Worm (Caenorhabditis elegans): Measurements from ENCODE around the gene C18D11.9.
A peak's percentile ranks its signal among the peaks of the same experiment; 100 is the strongest.

The C18D11.9 gene

ce11 chrIII:11833449-11833848 is 24.5 kb downstream of the C18D11.9 start:
- no peak for TF ChIP-seq ztf-23 (GFP tag; IDR thresholded peaks at IDR 0.05)

DNA sequence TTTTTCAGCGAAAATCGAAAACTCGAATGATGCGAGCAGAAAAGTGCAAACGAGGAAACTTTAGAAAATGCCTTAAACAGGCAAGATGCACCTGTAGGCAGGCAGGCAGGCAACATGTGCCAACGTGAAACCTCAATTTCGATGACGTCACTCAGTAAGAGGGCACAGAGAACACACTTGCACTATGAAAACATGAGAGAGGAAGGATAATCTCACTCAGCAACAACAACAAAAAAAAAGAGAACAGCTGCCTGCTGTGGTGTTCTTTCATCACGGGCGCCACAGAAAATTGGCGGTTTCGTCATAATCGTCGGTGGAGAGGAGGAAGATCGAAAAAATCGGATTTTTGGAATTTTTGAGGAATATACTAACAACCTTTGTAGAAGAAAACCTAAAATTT is 25.2 kb downstream of the C18D11.9 start:
- TF ChIP-seq tab-1 (GFP tag; IDR thresholded peaks at IDR 0.05) = 0 out of 2 replicates have a peak, but pooled peaks have one; percentile 17
- no peak for TF ChIP-seq ref-1 (GFP tag; conservative IDR thresholded peaks at IDR 0.05)

DNA sequence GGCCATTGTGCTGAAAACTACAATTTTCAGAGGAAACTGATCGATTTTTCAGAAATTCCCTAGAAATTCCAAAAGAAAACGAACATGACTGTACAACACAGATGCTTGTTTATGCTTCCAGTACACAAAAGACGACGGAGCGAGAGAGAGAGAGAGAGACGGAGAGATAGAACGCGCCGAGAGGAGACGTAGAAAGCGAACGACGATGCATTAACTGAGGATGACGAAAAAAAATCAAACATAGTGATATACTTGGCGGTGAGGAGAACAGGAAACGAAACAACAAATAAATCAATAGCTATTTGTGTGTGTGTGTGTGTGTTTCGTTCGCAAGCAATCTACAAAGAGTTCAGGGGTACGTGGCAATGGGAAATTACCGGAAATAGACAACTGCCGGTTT is 25.9 kb downstream of the C18D11.9 start:
- no peak for TF ChIP-seq klf-2 (GFP tag; conservative IDR thresholded peaks at IDR 0.05)
- TF ChIP-seq cog-1 (tag; optimal IDR thresholded peaks at IDR 0.05) = no peak
- TF ChIP-seq T22C8.4 (GFP tag; IDR thresholded peaks at IDR 0.05) = no peak
- no peak for TF ChIP-seq tab-1 (GFP tag; IDR thresholded peaks at IDR 0.05)
- TF ChIP-seq ztf-23 (GFP tag; IDR thresholded peaks at IDR 0.05) = no peak
- no peak for TF ChIP-seq ztf-29 (GFP tag; IDR thresholded peaks at IDR 0.05)
- no peak for TF ChIP-seq flt-1 (GFP tag; IDR thresholded peaks at IDR 0.05)
- no peak for TF ChIP-seq med-1 (GFP tag; optimal IDR thresholded peaks at IDR 0.05; ENCODE audit: insufficient read depth)
- no peak for TF ChIP-seq ref-1 (GFP tag; conservative IDR thresholded peaks at IDR 0.05)

DNA sequence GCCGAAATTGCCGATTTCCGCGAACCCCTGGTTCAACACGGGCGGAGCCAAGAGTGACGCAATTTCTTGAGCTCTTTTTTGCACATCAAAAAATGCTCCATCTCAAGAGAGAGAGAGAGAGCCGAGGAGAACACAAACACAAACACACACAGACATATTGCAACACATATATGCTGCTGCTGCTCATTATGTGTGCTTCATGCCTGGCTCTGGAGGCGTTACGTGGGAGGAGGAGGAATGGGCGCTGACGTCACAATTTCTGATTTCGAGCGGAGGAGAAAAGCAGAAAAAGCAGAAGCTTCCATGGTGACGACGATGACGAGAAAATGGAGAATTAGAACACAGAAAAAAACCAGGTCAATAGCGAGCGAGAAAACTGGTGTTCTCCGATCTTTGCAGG is 27.1 kb downstream of the C18D11.9 start:
- TF ChIP-seq ztf-29 (GFP tag; IDR thresholded peaks at IDR 0.05) (no peak), tab-1 (GFP tag; IDR thresholded peaks at IDR 0.05) (no peak), klf-2 (GFP tag; conservative IDR thresholded peaks at IDR 0.05) (no peak), med-1 (GFP tag; optimal IDR thresholded peaks at IDR 0.05; ENCODE audit: insufficient read depth) (no peak), ref-1 (GFP tag; conservative IDR thresholded peaks at IDR 0.05) (no peak), flt-1 (GFP tag; IDR thresholded peaks at IDR 0.05) (no peak), ztf-23 (GFP tag; IDR thresholded peaks at IDR 0.05) (no peak), cog-1 (tag; optimal IDR thresholded peaks at IDR 0.05) (no peak), T22C8.4 (GFP tag; IDR thresholded peaks at IDR 0.05) (no peak)

DNA sequence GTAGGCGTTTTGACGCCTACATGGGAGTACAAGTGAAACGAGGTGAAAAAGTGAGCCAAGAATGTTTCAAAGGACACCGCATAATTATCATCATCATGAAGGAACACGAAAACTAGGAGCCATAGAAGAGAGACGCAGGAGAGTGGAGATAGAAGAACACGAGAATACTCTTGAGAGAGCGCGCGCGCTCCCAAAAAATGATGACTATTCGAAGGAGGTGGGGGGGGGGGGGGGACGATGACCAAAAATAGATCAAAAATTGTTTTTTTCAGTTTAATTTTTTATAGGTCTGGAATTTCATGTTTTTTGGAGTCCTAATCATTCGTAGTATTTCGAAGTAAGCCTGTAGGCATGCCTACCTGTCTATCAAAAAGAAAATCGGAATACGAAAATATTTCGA is 27.8 kb downstream of the C18D11.9 start:
- TF ChIP-seq cog-1 (tag; optimal IDR thresholded peaks at IDR 0.05) (no peak), ztf-29 (GFP tag; IDR thresholded peaks at IDR 0.05) (no peak), tab-1 (GFP tag; IDR thresholded peaks at IDR 0.05) (no peak), T22C8.4 (GFP tag; IDR thresholded peaks at IDR 0.05) (no peak), med-1 (GFP tag; optimal IDR thresholded peaks at IDR 0.05; ENCODE audit: insufficient read depth) (no peak), ref-1 (GFP tag; conservative IDR thresholded peaks at IDR 0.05) (no peak)

DNA sequence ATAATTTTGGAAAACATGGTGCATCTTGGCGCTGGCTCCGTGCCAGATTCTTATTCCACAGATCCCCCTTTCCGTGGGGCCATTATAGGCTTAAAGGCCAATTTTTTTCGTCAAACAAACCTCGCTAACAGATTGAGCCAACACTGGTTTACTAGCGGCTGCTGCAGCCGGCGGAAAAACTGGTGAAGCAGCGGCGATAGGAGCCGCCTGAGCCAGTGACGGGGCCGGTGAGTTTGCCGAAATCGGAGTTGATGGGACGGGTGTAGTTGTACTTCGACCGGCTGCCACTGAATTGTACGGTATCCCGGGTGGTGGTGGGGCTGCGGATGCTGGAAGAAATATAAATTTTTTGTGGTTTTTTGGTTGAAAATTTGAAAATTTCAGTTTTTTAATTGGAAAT is 32.8 kb downstream of the C18D11.9 start:
- TF ChIP-seq ref-1 (GFP tag; conservative IDR thresholded peaks at IDR 0.05) (no peak), ztf-23 (GFP tag; IDR thresholded peaks at IDR 0.05) (no peak), ztf-29 (GFP tag; IDR thresholded peaks at IDR 0.05) (no peak), tab-1 (GFP tag; IDR thresholded peaks at IDR 0.05) (no peak), flt-1 (GFP tag; IDR thresholded peaks at IDR 0.05) (no peak), T22C8.4 (GFP tag; IDR thresholded peaks at IDR 0.05) (no peak), med-1 (GFP tag; optimal IDR thresholded peaks at IDR 0.05; ENCODE audit: insufficient read depth) (no peak), cog-1 (tag; optimal IDR thresholded peaks at IDR 0.05) (no peak), klf-2 (GFP tag; conservative IDR thresholded peaks at IDR 0.05) (no peak)

- TF ChIP-seq ref-1 (GFP tag; conservative IDR thresholded peaks at IDR 0.05) (no peak), cog-1 (tag; optimal IDR thresholded peaks at IDR 0.05) (no peak), ztf-29 (GFP tag; IDR thresholded peaks at IDR 0.05) (no peak), flt-1 (GFP tag; IDR thresholded peaks at IDR 0.05) (no peak), T22C8.4 (GFP tag; IDR thresholded peaks at IDR 0.05) (no peak), klf-2 (GFP tag; conservative IDR thresholded peaks at IDR 0.05) (no peak), tab-1 (GFP tag; IDR thresholded peaks at IDR 0.05) (no peak), ztf-23 (GFP tag; IDR thresholded peaks at IDR 0.05) (no peak), med-1 (GFP tag; optimal IDR thresholded peaks at IDR 0.05; ENCODE audit: insufficient read depth) (no peak)
These were observed 34.1 kb downstream of the C18D11.9 start for ce11 chrIII:11843007-11843406.

- no peak for TF ChIP-seq klf-2 (GFP tag; conservative IDR thresholded peaks at IDR 0.05)
- TF ChIP-seq ref-1 (GFP tag; conservative IDR thresholded peaks at IDR 0.05) = no peak
These were observed 37.4 kb downstream of the C18D11.9 start, which contains the start of gene ntl-3 for ce11 chrIII:11846365-11846764. ntl-3 (minus strand) TSS chrIII:11846465.

ce11 chrIII:11847014-11847413 is 38.1 kb downstream of the C18D11.9 start:
- TF ChIP-seq T22C8.4 (GFP tag; IDR thresholded peaks at IDR 0.05) = peak; percentile 64
- TF ChIP-seq flt-1 (GFP tag; IDR thresholded peaks at IDR 0.05) = no peak

- TF ChIP-seq ztf-23 (GFP tag; IDR thresholded peaks at IDR 0.05) (no peak), T22C8.4 (GFP tag; IDR thresholded peaks at IDR 0.05) (no peak), cog-1 (tag; optimal IDR thresholded peaks at IDR 0.05) (no peak), flt-1 (GFP tag; IDR thresholded peaks at IDR 0.05) (no peak), ref-1 (GFP tag; conservative IDR thresholded peaks at IDR 0.05) (no peak), tab-1 (GFP tag; IDR thresholded peaks at IDR 0.05) (no peak), med-1 (GFP tag; optimal IDR thresholded peaks at IDR 0.05; ENCODE audit: insufficient read depth) (no peak), ztf-29 (GFP tag; IDR thresholded peaks at IDR 0.05) (no peak), klf-2 (GFP tag; conservative IDR thresholded peaks at IDR 0.05) (no peak)
These were observed 38.8 kb downstream of the C18D11.9 start, which contains the start of gene mif-1 for ce11 chrIII:11847658-11848202. mif-1 (plus strand) TSS chrIII:11848152.

ce11 chrIII:11848317-11848716 is 39.4 kb downstream of the C18D11.9 start:
- TF ChIP-seq ref-1 (GFP tag; conservative IDR thresholded peaks at IDR 0.05) (0 out of 2 replicates have a peak, but pooled peaks have one; percentile 25), T22C8.4 (GFP tag; IDR thresholded peaks at IDR 0.05) (peak; percentile 34; the same call in 1 of the 2 replicates), klf-2 (GFP tag; conservative IDR thresholded peaks at IDR 0.05) (peak; percentile 60; the same call in 1 of the 2 replicates), med-1 (GFP tag; optimal IDR thresholded peaks at IDR 0.05; ENCODE audit: insufficient read depth) (no peak), ztf-23 (GFP tag; IDR thresholded peaks at IDR 0.05) (no peak), flt-1 (GFP tag; IDR thresholded peaks at IDR 0.05) (peak; percentile 64; the same call in 1 of the 2 replicates)

Measured in whole organism, midembryonic.